Fruit fly (Drosophila melanogaster) whole organism, embryonic: ENCODE measurements around the gene TH1.

ENCODE experiments used
- B-H1 ChIP-seq: fragments of 200-800 bp; sonication (Bioruptor generic); IDR thresholded peaks from 3 replicates; pipeline ENCODE4 v1.3.6; 2022; ENCODE audit warnings: missing biosample characterization, missing genetic modification characterization
- BEAF-32 ChIP-seq: fragments of 200-800 bp; sonication (Bioruptor generic); optimal IDR thresholded peaks from 3 replicates; lab custom pipeline; 2017; ENCODE audit warnings: missing biosample characterization, missing genetic modification characterization, mild to moderate bottlenecking, moderate library complexity, missing genetic modification reagents
- BtbVII ChIP-seq: fragments of 200-800 bp; sonication (Bioruptor generic); optimal IDR thresholded peaks from 3 replicates; lab custom pipeline; 2017; ENCODE audit warnings: missing biosample characterization, mild to moderate bottlenecking, missing genetic modification characterization
- CG10147 ChIP-seq: fragments of 200-800 bp; sonication (Bioruptor generic); optimal IDR thresholded peaks from 2 replicates; lab custom pipeline; 2019; ENCODE audit warnings: missing biosample characterization, mild to moderate bottlenecking, missing genetic modification characterization, moderate library complexity
- CG10321 ChIP-seq: fragments of 200-800 bp; sonication (Bioruptor generic); IDR thresholded peaks from 2 replicates; pipeline ENCODE4 v1.3.6; 2022; ENCODE audit warnings: missing biosample characterization, missing genetic modification characterization
- CG10979 ChIP-seq: fragments of 200-800 bp; sonication (Bioruptor generic); optimal IDR thresholded peaks from 2 replicates; lab custom pipeline; 2018; ENCODE audit warnings: missing biosample characterization, mild to moderate bottlenecking, missing genetic modification characterization, moderate library complexity
- CG11695 ChIP-seq: fragments of 200-800 bp; sonication (Bioruptor generic); IDR thresholded peaks from 3 replicates; pipeline ENCODE4 v1.3.6; 2022; ENCODE audit warnings: missing biosample characterization, missing genetic modification characterization
- CG12659 ChIP-seq: fragments of 200-800 bp; sonication (Bioruptor generic); optimal IDR thresholded peaks from 3 replicates; lab custom pipeline; 2017; ENCODE audit warnings: mild to moderate bottlenecking, missing biosample characterization, missing genetic modification reagents, missing genetic modification characterization
- CG12744 ChIP-seq: fragments of 200-800 bp; sonication (Bioruptor generic); optimal IDR thresholded peaks from 2 replicates; lab custom pipeline; 2016; ENCODE audit warnings: missing biosample characterization, missing genetic modification characterization
- CG13624 ChIP-seq: fragments of 200-800 bp; sonication (Bioruptor generic); optimal IDR thresholded peaks from 2 replicates; lab custom pipeline; 2016; ENCODE audit warnings: missing biosample characterization, missing genetic modification characterization
- CG14050 ChIP-seq: fragments of 200-800 bp; sonication (Bioruptor generic); IDR thresholded peaks from 3 replicates; pipeline ENCODE4 v1.3.6; 2022; ENCODE audit warnings: missing biosample characterization, missing genetic modification characterization
- CG14441 ChIP-seq: fragments of 200-800 bp; sonication (Bioruptor generic); IDR thresholded peaks from 2 replicates; pipeline ENCODE4 v1.3.6; 2022; ENCODE audit warnings: missing biosample characterization, missing genetic modification characterization
- CG14710 ChIP-seq: fragments of 200-800 bp; sonication (Bioruptor generic); optimal IDR thresholded peaks from 3 replicates; lab custom pipeline; 2019; ENCODE audit warnings: missing biosample characterization, mild to moderate bottlenecking, missing genetic modification characterization, moderate library complexity
- CG15696 ChIP-seq: fragments of 200-800 bp; sonication (Bioruptor generic); optimal IDR thresholded peaks from 2 replicates; lab custom pipeline; 2019; ENCODE audit warnings: missing biosample characterization, mild to moderate bottlenecking, missing genetic modification characterization, moderate library complexity
- CG1647 ChIP-seq: fragments of 200-800 bp; sonication (Bioruptor generic); optimal IDR thresholded peaks from 3 replicates; lab custom pipeline; 2016; ENCODE audit warnings: missing biosample characterization, missing genetic modification characterization
- CG17328 ChIP-seq: fragments of 200-800 bp; sonication (Bioruptor generic); IDR thresholded peaks from 2 replicates; pipeline ENCODE4 v1.3.6; 2022; ENCODE audit warnings: missing biosample characterization, missing genetic modification characterization
- CG17568 ChIP-seq: fragments of 200-800 bp; sonication (Bioruptor generic); optimal IDR thresholded peaks from 2 replicates; lab custom pipeline; 2018; ENCODE audit warnings: missing biosample characterization, mild to moderate bottlenecking, missing genetic modification characterization, moderate library complexity
- CG18599 ChIP-seq: fragments of 200-800 bp; sonication (Bioruptor generic); optimal IDR thresholded peaks from 3 replicates; lab custom pipeline; 2017; ENCODE audit warnings: missing biosample characterization, missing genetic modification characterization, mild to moderate bottlenecking, moderate library complexity, missing genetic modification reagents
- CG2129 ChIP-seq: fragments of 200-800 bp; sonication (Bioruptor generic); IDR thresholded peaks from 2 replicates; pipeline ENCODE4 v1.3.6; 2022; ENCODE audit warnings: missing biosample characterization, missing genetic modification characterization; ENCODE audit not compliant: partially characterized antibody
- CG4730 ChIP-seq: fragments of 200-800 bp; sonication (Bioruptor generic); IDR thresholded peaks from 2 replicates; pipeline ENCODE4 v1.3.6; 2022; ENCODE audit warnings: missing biosample characterization, missing genetic modification characterization
- CG7372 ChIP-seq: fragments of 200-800 bp; sonication (Bioruptor generic); IDR thresholded peaks from 2 replicates; pipeline ENCODE4 v1.3.6; 2022; ENCODE audit warnings: missing biosample characterization, missing genetic modification characterization
- CG9876 ChIP-seq: fragments of 200-800 bp; sonication (Bioruptor generic); optimal IDR thresholded peaks from 2 replicates; lab custom pipeline; 2016; ENCODE audit warnings: missing biosample characterization, missing genetic modification characterization
- Chrac-16 ChIP-seq: fragments of 200-800 bp; sonication (Bioruptor generic); optimal IDR thresholded peaks from 3 replicates; lab custom pipeline; 2016; ENCODE audit warnings: missing biosample characterization, missing genetic modification characterization
- CoRest ChIP-seq: fragments of 200-800 bp; sonication (Bioruptor generic); optimal IDR thresholded peaks from 3 replicates; lab custom pipeline; 2018; ENCODE audit warnings: missing biosample characterization, mild to moderate bottlenecking, missing genetic modification characterization, moderate library complexity
- Dek ChIP-seq: fragments of 200-800 bp; sonication (Bioruptor generic); optimal IDR thresholded peaks from 3 replicates; lab custom pipeline; 2019; ENCODE audit warnings: missing biosample characterization, mild to moderate bottlenecking, missing genetic modification characterization, moderate library complexity
- Fer3 ChIP-seq: fragments of 200-800 bp; sonication (Bioruptor generic); optimal IDR thresholded peaks from 2 replicates; lab custom pipeline; 2018; ENCODE audit warnings: missing biosample characterization, mild to moderate bottlenecking, missing genetic modification characterization, moderate library complexity
- HLH4C ChIP-seq: fragments of 200-800 bp; sonication (Bioruptor generic); IDR thresholded peaks from 3 replicates; pipeline ENCODE4 v1.3.6; 2022; ENCODE audit warnings: missing biosample characterization, missing genetic modification characterization; ENCODE audit not compliant: partially characterized antibody
- Hmx ChIP-seq: fragments of 200-800 bp; sonication (Bioruptor generic); optimal IDR thresholded peaks from 2 replicates; lab custom pipeline; 2016; ENCODE audit warnings: missing biosample characterization, missing genetic modification characterization
- Hr39 ChIP-seq: fragments of >200 bp; optimal IDR thresholded peaks from 2 replicates; lab custom pipeline; 2017
- NfI ChIP-seq: fragments of 200-800 bp; sonication (Bioruptor generic); optimal IDR thresholded peaks from 3 replicates; lab custom pipeline; 2018; ENCODE audit warnings: missing biosample characterization, mild to moderate bottlenecking, missing genetic modification characterization, moderate library complexity
- Oaz ChIP-seq: fragments of 200-800 bp; sonication (Bioruptor generic); IDR thresholded peaks from 2 replicates; pipeline ENCODE4 v1.3.6; 2022; ENCODE audit warnings: missing biosample characterization, missing genetic modification characterization
- Ptx1 ChIP-seq: fragments of 200-800 bp; sonication (Bioruptor generic); IDR thresholded peaks from 2 replicates; pipeline ENCODE4 v1.3.6; 2022; ENCODE audit warnings: missing biosample characterization, missing genetic modification characterization
- Sox100B ChIP-seq: fragments of 200-800 bp; sonication (Bioruptor generic); optimal IDR thresholded peaks from 3 replicates; lab custom pipeline; 2018; ENCODE audit warnings: missing biosample characterization, mild to moderate bottlenecking, missing genetic modification characterization
- Sry-δ ChIP-seq: fragments of 200-800 bp; sonication (Bioruptor generic); optimal IDR thresholded peaks from 2 replicates; lab custom pipeline; 2016; ENCODE audit warnings: missing biosample characterization, missing genetic modification characterization
- Xrp1 ChIP-seq: fragments of 200-800 bp; sonication (Bioruptor generic); IDR thresholded peaks from 2 replicates; pipeline ENCODE4 v1.3.6; 2022; ENCODE audit warnings: missing biosample characterization, missing genetic modification characterization
- bbx ChIP-seq: fragments of 200-800 bp; sonication (Bioruptor generic); IDR thresholded peaks from 2 replicates; pipeline ENCODE4 v1.3.6; 2022; ENCODE audit warnings: missing biosample characterization, missing genetic modification characterization; ENCODE audit not compliant: partially characterized antibody
- crol ChIP-seq: fragments of 200-800 bp; sonication (Bioruptor generic); IDR thresholded peaks from 2 replicates; pipeline ENCODE4 v1.3.6; 2022; ENCODE audit warnings: missing biosample characterization, missing genetic modification characterization
- dmrt99B ChIP-seq: fragments of 200-800 bp; sonication (Bioruptor generic); optimal IDR thresholded peaks from 2 replicates; lab custom pipeline; 2018; ENCODE audit warnings: missing biosample characterization, mild to moderate bottlenecking, missing genetic modification characterization, moderate library complexity
- exex ChIP-seq: fragments of 200-800 bp; sonication (Bioruptor generic); optimal IDR thresholded peaks from 4 replicates; lab custom pipeline; 2018; ENCODE audit warnings: missing biosample characterization, mild to moderate bottlenecking, missing genetic modification characterization, moderate library complexity
- ind ChIP-seq: fragments of 200-800 bp; sonication (Bioruptor generic); optimal IDR thresholded peaks from 3 replicates; lab custom pipeline; 2016; ENCODE audit warnings: missing biosample characterization, missing genetic modification characterization
- lilli ChIP-seq: fragments of 200-800 bp; sonication (Bioruptor generic); optimal IDR thresholded peaks from 3 replicates; lab custom pipeline; 2016; ENCODE audit warnings: missing biosample characterization, missing genetic modification characterization
- org-1 ChIP-seq: fragments of 200-800 bp; sonication (Bioruptor generic); optimal IDR thresholded peaks from 2 replicates; lab custom pipeline; 2017; ENCODE audit warnings: missing biosample characterization, missing genetic modification characterization
- otp ChIP-seq: fragments of 200-800 bp; sonication (Bioruptor generic); IDR thresholded peaks from 3 replicates; pipeline ENCODE4, ENCODE4 v1.3.6; 2022; ENCODE audit warnings: missing biosample characterization, missing genetic modification characterization
- peb ChIP-seq: fragments of 200-800 bp; sonication (Bioruptor generic); IDR thresholded peaks from 2 replicates; pipeline ENCODE4 v1.3.6; 2022; ENCODE audit warnings: missing biosample characterization, missing genetic modification characterization
- pros ChIP-seq: fragments of 200-800 bp; sonication (Bioruptor generic); optimal IDR thresholded peaks from 3 replicates; lab custom pipeline; 2019; ENCODE audit warnings: missing biosample characterization, mild to moderate bottlenecking, missing genetic modification characterization, moderate library complexity
- sc ChIP-seq, 3 experiments: fragments of >200 bp in 2 of 3; fragments of 200-800 bp in 1 of 3; sonication (Bioruptor generic) in 1 of 3; optimal IDR thresholded peaks; 2 replicates in 2 of 3; 3 replicates in 1 of 3; lab custom pipeline; 2017; ENCODE audit warnings: mild to moderate bottlenecking in 1 of 3, missing biosample characterization in 1 of 3, missing genetic modification characterization in 1 of 3, missing genetic modification reagents in 1 of 3
- schlank ChIP-seq: fragments of 200-800 bp; sonication (Bioruptor generic); optimal IDR thresholded peaks from 2 replicates; lab custom pipeline; 2018; ENCODE audit warnings: missing biosample characterization, mild to moderate bottlenecking, missing genetic modification characterization
- sim ChIP-seq: fragments of 200-800 bp; sonication (Bioruptor generic); IDR thresholded peaks from 2 replicates; pipeline ENCODE4 v1.3.6; 2022; ENCODE audit warnings: missing biosample characterization, missing genetic modification characterization
- sob ChIP-seq: fragments of 200-800 bp; sonication (Bioruptor generic); IDR thresholded peaks from 2 replicates; pipeline ENCODE4 v1.3.6; 2022; ENCODE audit warnings: missing biosample characterization, missing genetic modification characterization
- tap ChIP-seq: fragments of 200-800 bp; optimal IDR thresholded peaks from 3 replicates; lab custom pipeline; 2019; ENCODE audit warnings: missing biosample characterization, mild to moderate bottlenecking, missing genetic modification characterization, moderate library complexity

TH1 gene

DNA sequence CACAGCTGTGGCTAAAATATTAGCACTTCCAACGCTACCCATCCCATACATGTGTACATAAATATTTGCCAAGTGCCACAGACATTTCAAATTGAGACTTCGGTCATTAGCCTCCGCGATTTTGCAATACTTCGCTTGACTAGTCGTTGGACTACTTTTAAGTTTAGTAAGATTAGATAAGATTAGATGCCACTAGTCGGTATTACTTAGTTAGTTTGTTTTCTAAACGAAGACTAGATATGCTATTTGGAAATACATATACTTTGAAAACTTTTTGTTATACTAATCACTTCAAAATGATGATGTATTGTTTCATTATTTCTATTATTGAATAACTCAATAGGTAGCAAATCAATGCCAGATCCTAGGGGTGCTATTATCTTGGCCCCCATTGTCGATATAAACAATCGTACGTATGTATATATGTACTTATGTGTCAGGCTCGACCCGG is 5.3 kb downstream of the TH1 start (continued):
- TF ChIP-seq CG1647 (no peak), CG10147 (GFP tag; lab: Kevin White, UChicago) (peak; percentile 4), CG12659 (GFP tag; lab: Kevin White, UChicago) (peak; percentile 28), Fer3 (peak; percentile 37), org-1 (GFP tag; lab: Kevin White, UChicago) (peak; percentile 47), ind (GFP tag; lab: Kevin White, UChicago) (peak; percentile 19), CG4730 (GFP tag; lab: Robert Waterston, UW) (no peak), CG11695 (GFP tag; lab: Robert Waterston, UW) (0 out of 3 replicates have a peak, but pooled peaks have one; percentile 31), CoRest (tag; lab: Kevin White, UChicago) (peak; percentile 51), Sry-δ (GFP tag; lab: Kevin White, UChicago) (no peak), peb (GFP tag; lab: Robert Waterston, UW) (no peak), Ptx1 (GFP tag; lab: Robert Waterston, UW) (0 out of 2 replicates have a peak, but pooled peaks have one; percentile 23), Oaz (GFP tag; lab: Robert Waterston, UW) (no peak), Dek (peak; percentile 1), BEAF-32 (GFP tag; lab: Kevin White, UChicago) (no peak), exex (peak; percentile 54), CG18599 (GFP tag; lab: Kevin White, UChicago) (peak; percentile 73), CG14710 (tag; lab: Kevin White, UChicago) (peak; percentile 3), CG12744 (GFP tag; lab: Kevin White, UChicago) (peak; percentile 14), otp (GFP tag; lab: Robert Waterston, UW) (no peak), Hr39 (lab: Kevin White, UChicago) (no peak), CG14441 (GFP tag; lab: Robert Waterston, UW) (no peak), Sox100B (peak; percentile 35), pros (GFP tag; lab: Kevin White, UChicago) (no peak), B-H1 (GFP tag; lab: Robert Waterston, UW) (no peak), bbx (GFP tag; lab: Robert Waterston, UW) (no peak), Xrp1 (GFP tag; lab: Robert Waterston, UW) (no peak; the same call in 1 of the 2 replicates), HLH4C (GFP tag; lab: Robert Waterston, UW) (no peak), CG17568 (GFP tag; lab: Kevin White, UChicago) (no peak), sim (GFP tag; lab: Robert Waterston, UW) (0 out of 2 replicates have a peak, but pooled peaks have one; percentile 17), sc (optimal IDR thresholded peaks at IDR 0.05; lab: Kevin White, UChicago) (no peak), sc (GFP tag; optimal IDR thresholded peaks at IDR 0.05; lab: Kevin White, UChicago) (no peak), Chrac-16 (GFP tag; lab: Kevin White, UChicago) (peak; percentile 14), CG17328 (GFP tag; lab: Robert Waterston, UW) (no peak), CG10321 (GFP tag; lab: Robert Waterston, UW) (no peak), sob (no peak), CG14050 (GFP tag; lab: Robert Waterston, UW) (no peak), CG10979 (peak; percentile 5), NfI (GFP tag; lab: Kevin White, UChicago) (peak; percentile 35), tap (peak; percentile 36), schlank (tag; lab: Kevin White, UChicago) (peak; percentile 37), dmrt99B (tag; lab: Kevin White, UChicago) (peak; percentile 56), CG15696 (tag; lab: Kevin White, UChicago) (no peak), crol (GFP tag; lab: Robert Waterston, UW) (no peak), BtbVII (GFP tag; lab: Kevin White, UChicago) (peak; percentile 14), CG2129 (GFP tag; lab: Robert Waterston, UW) (no peak), lilli (GFP tag; lab: Kevin White, UChicago) (peak; percentile 50), CG9876 (no peak), CG13624 (peak; percentile 21), Hmx (no peak), CG7372 (GFP tag; lab: Robert Waterston, UW) (no peak)
